Worm (Caenorhabditis elegans) whole organism, early embryonic: Measurements from ENCODE around the gene nhr-14.

ENCODE experiments used
- B0310.2 ChIP-seq: sonication (generic microtip); optimal IDR thresholded peaks from 2 replicates; lab custom pipeline; 2016; ENCODE audit warnings: mild to moderate bottlenecking, missing genetic modification characterization, missing compliant biosample characterization
- F13C5.2 ChIP-seq: sonication (generic microtip); optimal IDR thresholded peaks from 2 replicates; lab custom pipeline; 2017; ENCODE audit warnings: mild to moderate bottlenecking, missing genetic modification characterization, inconsistent platforms, missing compliant biosample characterization
- aly-1 ChIP-seq: sonication (generic microtip); optimal IDR thresholded peaks from 2 replicates; lab custom pipeline; 2016; ENCODE audit warnings: missing genetic modification characterization, missing compliant biosample characterization
- ama-1 ChIP-seq: fragments of 150-350 bp; optimal IDR thresholded peaks from 2 replicates; lab custom pipeline; 2014
- ceh-13 ChIP-seq: fragments of 200-800 bp; sonication (Bioruptor generic); optimal IDR thresholded peaks from 2 replicates; lab custom pipeline; 2018; ENCODE audit warnings: mild to moderate bottlenecking, missing genetic modification characterization, missing compliant biosample characterization
- ets-7 ChIP-seq: sonication (generic microtip); optimal IDR thresholded peaks from 2 replicates; lab custom pipeline; 2016; ENCODE audit warnings: missing genotype, missing genetic modification characterization, missing compliant biosample characterization
- hmbx-1 ChIP-seq: sonication (generic microtip); optimal IDR thresholded peaks from 2 replicates; lab custom pipeline; 2016; ENCODE audit warnings: mild to moderate bottlenecking, missing genetic modification characterization, missing compliant biosample characterization
- pes-1 ChIP-seq: fragments of 200-800 bp; sonication (Bioruptor generic); IDR thresholded peaks from 2 replicates; pipeline ENCODE4 v1.3.6; 2022; ENCODE audit warnings: missing genetic modification reagents, missing genetic modification characterization, missing compliant biosample characterization
- sea-1 ChIP-seq: fragments of 200-800 bp; sonication (Bioruptor generic); conservative IDR thresholded peaks from 2 replicates; pipeline ENCODE4 v1.3.6; 2022; ENCODE audit warnings: missing genetic modification characterization, missing compliant biosample characterization
- tra-4 ChIP-seq: sonication (generic microtip); optimal IDR thresholded peaks from 2 replicates; lab custom pipeline; 2017; ENCODE audit warnings: missing genetic modification characterization, missing compliant biosample characterization

DNA sequence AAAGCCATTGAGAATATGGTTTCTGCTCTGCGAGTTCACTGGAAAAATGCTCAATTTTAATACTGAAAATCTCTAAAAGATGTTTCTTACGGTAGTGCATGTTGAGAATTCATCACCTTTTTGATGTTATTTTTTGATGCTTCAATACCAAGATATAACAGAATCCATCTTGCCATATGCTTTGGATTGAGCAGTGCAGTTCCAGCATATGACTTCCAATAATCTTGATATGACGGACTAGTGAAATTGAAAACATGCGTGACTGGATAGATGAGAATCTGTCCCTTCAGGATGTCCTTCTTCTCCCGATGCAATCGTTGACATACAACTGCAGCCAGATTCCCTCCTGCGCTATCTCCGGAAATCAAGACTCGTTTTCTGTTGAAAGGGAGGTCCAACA lies 15.0 kb downstream of the nhr-14 start:
- TF ChIP-seq ets-7 (tag; lab: Kevin White, UChicago) (no peak), ama-1 (no peak), aly-1 (tag; lab: Kevin White, UChicago) (no peak), tra-4 (tag; lab: Kevin White, UChicago) (no peak), sea-1 (GFP tag; lab: Robert Waterston, UW) (no peak), B0310.2 (tag; lab: Kevin White, UChicago) (no peak), pes-1 (no peak), hmbx-1 (tag; lab: Kevin White, UChicago) (no peak), F13C5.2 (tag; lab: Kevin White, UChicago) (no peak), ceh-13 (no peak)
